Worm (Caenorhabditis elegans): ENCODE measurements around the gene C42D8.9.
A peak's percentile ranks its signal among the peaks of the same experiment; 100 is the strongest.

C42D8.9 gene

DNA sequence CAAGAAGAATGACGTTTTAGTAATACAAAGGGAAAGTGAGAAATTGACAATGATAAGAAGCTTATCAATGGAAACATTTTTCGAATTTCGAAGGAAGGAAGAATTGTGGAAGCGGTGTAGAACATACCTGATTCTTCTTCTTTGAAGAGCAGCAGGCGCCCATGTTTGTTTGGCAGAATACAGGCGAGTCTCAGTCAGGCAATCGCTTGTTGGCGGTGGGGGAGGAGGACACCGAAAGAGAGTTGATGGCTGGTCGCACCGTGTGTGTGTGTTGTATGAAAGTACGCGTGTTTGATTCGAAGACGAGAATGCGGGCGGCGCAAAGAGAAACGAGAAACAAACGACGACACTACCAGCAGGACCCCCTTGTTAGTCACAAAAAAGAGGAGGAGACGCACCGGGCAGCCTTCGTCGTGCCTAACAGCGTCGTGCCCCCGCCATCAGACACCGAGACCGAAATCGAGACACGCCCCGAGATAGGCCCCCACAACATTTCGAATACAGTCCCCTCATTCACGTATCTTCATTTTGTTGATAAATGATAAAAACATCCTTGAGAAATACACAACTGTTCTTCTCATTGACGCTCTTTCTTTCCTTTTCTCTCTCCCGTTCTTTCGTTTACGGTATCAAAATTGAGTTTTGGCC, 29.0 kb downstream of the C42D8.9 start, which contains the start of gene cal-5 (continued):
- TF ChIP-seq ceh-22 (tag; optimal IDR thresholded peaks at IDR 0.05) (no peak), dmd-4 (tag; optimal IDR thresholded peaks at IDR 0.05; ENCODE audit: borderline replicate concordance) (peak; percentile 6), pqm-1 (tag; optimal IDR thresholded peaks at IDR 0.05) (peak; percentile 43), hlh-15 (tag; optimal IDR thresholded peaks at IDR 0.05) (no peak), C08G9.2 (tag; optimal IDR thresholded peaks at IDR 0.05) (no peak), ref-2 (tag; optimal IDR thresholded peaks at IDR 0.05) (peak; percentile 43), Y22D7AL.16 (tag; optimal IDR thresholded peaks at IDR 0.05) (no peak), elt-2 (tag; optimal IDR thresholded peaks at IDR 0.05) (peak; percentile 13)

DNA sequence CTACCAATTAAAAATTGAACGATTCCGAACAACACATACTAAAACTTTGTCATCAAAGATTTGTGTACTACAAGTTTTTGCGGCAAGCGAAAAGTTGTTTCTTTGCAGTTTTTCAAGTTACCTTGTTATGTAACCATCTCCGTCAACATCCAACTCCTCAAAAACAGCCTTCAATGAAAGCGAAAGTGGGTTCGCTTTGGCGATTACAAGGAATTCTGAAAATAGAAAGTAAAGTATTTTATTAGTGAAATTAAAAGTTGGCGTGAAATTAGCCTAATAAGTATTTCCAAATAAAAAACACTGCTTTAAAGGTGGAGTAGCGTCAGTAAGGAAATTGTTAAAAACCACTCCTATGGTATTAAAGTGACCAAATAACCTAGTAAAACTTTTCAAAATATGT, 31.3 kb downstream of the C42D8.9 start:
- TF ChIP-seq hlh-8 (tag; optimal IDR thresholded peaks at IDR 0.05) (no peak), zip-5 (tag; optimal IDR thresholded peaks at IDR 0.05) (no peak), mec-3 (tag; optimal IDR thresholded peaks at IDR 0.05; ENCODE audit: borderline replicate concordance) (no peak), pag-3 (tag; optimal IDR thresholded peaks at IDR 0.05; ENCODE audit: borderline replicate concordance) (no peak), eyg-1 (tag; optimal IDR thresholded peaks at IDR 0.05) (no peak), C08G9.2 (tag; optimal IDR thresholded peaks at IDR 0.05) (no peak), che-1 (tag; optimal IDR thresholded peaks at IDR 0.05) (no peak), ceh-2 (tag; optimal IDR thresholded peaks at IDR 0.05) (no peak), tbx-7 (tag; optimal IDR thresholded peaks at IDR 0.05) (no peak), sox-4 (tag; optimal IDR thresholded peaks at IDR 0.05) (no peak), pha-4 (tag; optimal IDR thresholded peaks at IDR 0.05) (no peak)

ce11 chrX:5073895-5074294, 32.9 kb downstream of the C42D8.9 start:
- TF ChIP-seq nhr-232 (tag; optimal IDR thresholded peaks at IDR 0.05) = no peak
- no peak for TF ChIP-seq ceh-24 (tag; optimal IDR thresholded peaks at IDR 0.05)
- no peak for TF ChIP-seq lim-6 (tag; optimal IDR thresholded peaks at IDR 0.05)
- no peak for TF ChIP-seq C38D4.7 (GFP tag; optimal IDR thresholded peaks at IDR 0.05)
- no peak for TF ChIP-seq dve-1 (tag; optimal IDR thresholded peaks at IDR 0.05)
- no peak for TF ChIP-seq elt-2 (tag; optimal IDR thresholded peaks at IDR 0.05)
- no peak for TF ChIP-seq lin-11 (tag; optimal IDR thresholded peaks at IDR 0.05)
- TF ChIP-seq ceh-18 (tag; optimal IDR thresholded peaks at IDR 0.05) = no peak
- TF ChIP-seq ceh-31 (tag; optimal IDR thresholded peaks at IDR 0.05) = no peak
- no peak for TF ChIP-seq pha-4 (tag; optimal IDR thresholded peaks at IDR 0.05)
- TF ChIP-seq madf-2 (tag; optimal IDR thresholded peaks at IDR 0.05) = no peak
- TF ChIP-seq ceh-6 (GFP tag; optimal IDR thresholded peaks at IDR 0.05) = no peak
- TF ChIP-seq sox-2 (GFP tag; IDR thresholded peaks at IDR 0.05) = no peak
- no peak for TF ChIP-seq ceh-2 (tag; optimal IDR thresholded peaks at IDR 0.05)
- no peak for TF ChIP-seq fkh-10 (GFP tag; optimal IDR thresholded peaks at IDR 0.05)
- TF ChIP-seq syd-9 (tag; optimal IDR thresholded peaks at IDR 0.05) = no peak
- no peak for TF ChIP-seq ceh-45 (GFP tag; IDR thresholded peaks at IDR 0.05)
- TF ChIP-seq hlh-8 (tag; optimal IDR thresholded peaks at IDR 0.05) = no peak
- no peak for TF ChIP-seq hlh-30 (tag; optimal IDR thresholded peaks at IDR 0.05; ENCODE audit: insufficient read depth)
- TF ChIP-seq pag-3 (tag; optimal IDR thresholded peaks at IDR 0.05; ENCODE audit: borderline replicate concordance) = no peak

DNA sequence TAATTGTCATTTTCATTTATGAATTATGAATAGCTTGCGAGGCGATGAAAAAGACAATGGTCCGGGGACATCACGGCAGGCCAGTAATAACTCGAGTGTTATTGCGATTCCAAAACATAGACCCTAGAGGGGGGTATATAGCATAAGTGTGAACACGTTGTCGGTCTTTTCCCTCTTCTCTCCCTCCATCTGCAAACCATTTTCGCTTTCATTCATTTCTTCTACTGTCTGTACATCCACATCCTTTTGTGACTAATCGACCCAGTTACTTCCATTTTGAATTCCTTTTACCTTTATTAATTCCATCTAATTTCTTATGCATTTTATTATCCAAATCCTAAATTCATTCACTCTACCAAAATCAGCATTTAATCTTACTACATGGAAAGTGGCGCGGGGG, 35.8 kb downstream of the C42D8.9 start:
- TF ChIP-seq ets-4 (tag; optimal IDR thresholded peaks at IDR 0.05) = no peak

- TF ChIP-seq nfya-1 (tag; optimal IDR thresholded peaks at IDR 0.05) = no peak
- no peak for TF ChIP-seq ceh-31 (tag; optimal IDR thresholded peaks at IDR 0.05)
- no peak for TF ChIP-seq Y22D7AL.16 (tag; optimal IDR thresholded peaks at IDR 0.05)
- TF ChIP-seq dve-1 (tag; optimal IDR thresholded peaks at IDR 0.05) = no peak
- no peak for TF ChIP-seq elt-2 (tag; optimal IDR thresholded peaks at IDR 0.05)
- no peak for TF ChIP-seq che-1 (tag; optimal IDR thresholded peaks at IDR 0.05)
- no peak for TF ChIP-seq ceh-45 (GFP tag; IDR thresholded peaks at IDR 0.05)
- no peak for TF ChIP-seq dmd-4 (tag; optimal IDR thresholded peaks at IDR 0.05; ENCODE audit: borderline replicate concordance)
- TF ChIP-seq unc-3 (GFP tag; conservative IDR thresholded peaks at IDR 0.05) = no peak
- TF ChIP-seq unc-3 (tag; optimal IDR thresholded peaks at IDR 0.05) = no peak
- no peak for TF ChIP-seq ceh-22 (tag; optimal IDR thresholded peaks at IDR 0.05)
- no peak for TF ChIP-seq syd-9 (tag; optimal IDR thresholded peaks at IDR 0.05)
- TF ChIP-seq ceh-48 (tag; optimal IDR thresholded peaks at IDR 0.05) = no peak
- TF ChIP-seq hlh-8 (tag; optimal IDR thresholded peaks at IDR 0.05) = no peak
- no peak for TF ChIP-seq fkh-10 (GFP tag; optimal IDR thresholded peaks at IDR 0.05)
- TF ChIP-seq ceh-19 (GFP tag; optimal IDR thresholded peaks at IDR 0.05) = no peak
Observed at ce11 chrX:5067796-5068195, 39.0 kb downstream of the C42D8.9 start, which contains the start of gene clc-7. TSS of gene clc-7 (plus strand) at chrX:5068096.
